Fruit fly (Drosophila melanogaster): Measurements from ENCODE around the gene CG9123.

The CG9123 gene

DNA sequence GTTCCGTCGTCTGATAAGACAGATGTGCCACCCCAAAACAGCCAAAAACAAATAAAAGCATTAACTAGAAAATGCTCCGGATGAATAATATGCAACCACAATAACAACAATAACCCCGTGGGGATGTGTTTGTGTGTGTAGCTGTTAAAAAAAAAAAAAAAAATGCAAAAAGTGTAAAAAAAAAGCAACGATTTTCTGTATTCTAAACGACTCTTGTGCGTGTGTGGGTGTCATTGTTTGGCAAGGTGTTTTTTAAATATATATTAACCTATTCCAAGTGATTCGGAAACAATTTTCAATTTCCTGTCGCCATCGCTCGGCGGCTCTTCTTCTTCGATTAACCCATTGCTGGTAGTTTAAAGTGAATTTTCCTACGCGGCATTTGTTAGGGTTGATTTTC lies 21.4 kb downstream of the CG9123 start (continued):
- TF ChIP-seq dac (GFP tag; optimal IDR thresholded peaks at IDR 0.05): no peak
- TF ChIP-seq CG10631 (GFP tag; optimal IDR thresholded peaks at IDR 0.05): no peak
- no peak for TF ChIP-seq achi (GFP tag; optimal IDR thresholded peaks at IDR 0.05)
- peak; percentile 70 for TF ChIP-seq vri (GFP tag; optimal IDR thresholded peaks at IDR 0.05)
- TF ChIP-seq Ets21C (GFP tag; optimal IDR thresholded peaks at IDR 0.05): no peak
- TF ChIP-seq CG8119 (GFP tag; IDR thresholded peaks at IDR 0.05): peak; percentile 77
- TF ChIP-seq fd85E (GFP tag; optimal IDR thresholded peaks at IDR 0.05): no peak
- TF ChIP-seq Met (GFP tag; optimal IDR thresholded peaks at IDR 0.05): peak; percentile 13
- TF ChIP-seq fkh (GFP tag; optimal IDR thresholded peaks at IDR 0.05): no peak
- peak; percentile 34 for TF ChIP-seq Eip93F (GFP tag; optimal IDR thresholded peaks at IDR 0.05)
- no peak for TF ChIP-seq CG8319 (GFP tag; optimal IDR thresholded peaks at IDR 0.05)
- TF ChIP-seq Smox (GFP tag; optimal IDR thresholded peaks at IDR 0.05): no peak
- peak; percentile 24 for TF ChIP-seq CG10669 (GFP tag; optimal IDR thresholded peaks at IDR 0.05)
- TF ChIP-seq Blimp-1 (GFP tag; optimal IDR thresholded peaks at IDR 0.05): no peak
- peak; percentile 47 for TF ChIP-seq CG8632 (GFP tag; optimal IDR thresholded peaks at IDR 0.05)
- peak; percentile 32 for TF ChIP-seq OdsH (GFP tag; optimal IDR thresholded peaks at IDR 0.05)
- peak; percentile 44 for TF ChIP-seq spab (GFP tag; optimal IDR thresholded peaks at IDR 0.05)
- TF ChIP-seq CG6808 (GFP tag; optimal IDR thresholded peaks at IDR 0.05): peak; percentile 76
- peak; percentile 9 for TF ChIP-seq CG3919 (GFP tag; optimal IDR thresholded peaks at IDR 0.05)
- TF ChIP-seq CG11902 (GFP tag; optimal IDR thresholded peaks at IDR 0.05): no peak
- TF ChIP-seq CG16779 (tag; optimal IDR thresholded peaks at IDR 0.05): peak; percentile 45
- no peak for TF ChIP-seq CG4318 (GFP tag; optimal IDR thresholded peaks at IDR 0.05)
- TF ChIP-seq CG34406 (GFP tag; optimal IDR thresholded peaks at IDR 0.05): peak; percentile 48
- no peak for TF ChIP-seq Sox15 (GFP tag; optimal IDR thresholded peaks at IDR 0.05)

DNA sequence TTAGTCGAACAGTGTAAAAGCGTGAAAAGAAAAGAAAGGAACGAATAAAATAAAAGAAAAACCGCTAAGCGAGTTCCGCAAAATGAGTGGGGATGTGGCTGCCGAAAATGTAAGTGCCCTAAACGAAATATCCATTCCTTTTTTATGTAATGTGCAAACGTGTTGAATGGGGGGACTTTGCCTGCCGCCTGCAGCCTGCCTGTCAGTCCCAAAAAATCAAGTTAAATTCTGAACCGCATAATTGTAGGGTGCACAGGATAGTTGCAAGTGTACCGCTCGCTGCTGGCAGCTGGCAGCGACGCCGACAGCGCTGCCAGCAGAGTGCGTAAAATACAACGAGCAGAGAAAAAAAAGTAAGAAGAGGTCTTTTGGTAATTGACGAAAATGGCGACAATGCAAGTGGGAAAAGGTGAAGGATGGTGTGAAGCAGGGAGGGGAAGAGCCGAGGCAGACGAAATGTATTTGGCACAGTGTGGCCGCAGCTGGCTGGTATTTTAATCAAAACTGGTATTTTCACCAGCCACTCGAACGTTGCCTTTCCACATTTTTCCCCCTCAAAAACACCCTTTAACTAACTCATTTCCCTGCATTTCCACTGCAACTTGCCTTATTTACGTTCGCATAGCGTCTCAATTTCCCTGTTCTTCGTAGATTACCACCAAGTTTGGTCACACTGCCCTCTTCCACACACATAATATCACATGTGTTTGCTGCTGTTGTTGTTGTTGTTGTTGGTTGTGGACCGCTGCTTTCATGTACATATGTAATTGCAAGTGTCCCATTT lies 22.0 kb downstream of the CG9123 start:
- TF ChIP-seq CG16779 (tag; optimal IDR thresholded peaks at IDR 0.05) (no peak), svp (GFP tag) (peak; percentile 75), CG6163 (GFP tag; IDR thresholded peaks at IDR 0.05) (peak; percentile 21; the same call in 1 of the 3 replicates), vri (GFP tag; optimal IDR thresholded peaks at IDR 0.05) (no peak), eg (GFP tag; IDR thresholded peaks at IDR 0.05) (peak; percentile 24; the same call in 1 of the 3 replicates), Eip78C (GFP tag) (peak; percentile 61), CG8119 (GFP tag; IDR thresholded peaks at IDR 0.05) (0 out of 3 replicates have a peak, but pooled peaks have one; percentile 37)

DNA sequence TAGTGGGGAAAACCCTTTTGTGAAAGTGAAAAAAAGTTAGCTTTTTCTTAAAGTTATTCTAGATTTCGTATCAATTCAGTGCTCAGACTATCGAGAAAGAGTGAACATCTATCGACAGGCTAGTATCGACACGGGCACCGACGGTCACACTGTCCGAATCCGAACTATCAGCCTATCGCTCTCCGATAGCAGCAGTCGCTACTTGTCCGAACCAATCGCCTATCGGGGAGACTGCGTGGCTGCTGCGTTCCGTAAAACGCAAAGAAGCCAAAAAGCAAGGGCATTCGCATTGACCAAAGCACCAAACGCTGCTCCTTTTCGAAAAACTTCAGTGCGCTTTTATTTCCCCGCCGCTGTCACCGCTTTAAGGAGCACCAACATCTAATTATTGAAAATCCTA lies 22.6 kb downstream of the CG9123 start, which contains the start of gene Top1:
Gene Top1 (plus strand): TSS at position 190 of the 400 bp plus-strand sequence.
- TF ChIP-seq ss (GFP tag; optimal IDR thresholded peaks at IDR 0.05) (peak in 1 of 2 experiments; percentile 12), CG6163 (GFP tag; IDR thresholded peaks at IDR 0.05) (peak; percentile 36; the same call in 1 of the 3 replicates), CG6276 (GFP tag; optimal IDR thresholded peaks at IDR 0.05) (peak; percentile 13), CG3032 (tag; optimal IDR thresholded peaks at IDR 0.05) (peak; percentile 22), CG1621 (tag; optimal IDR thresholded peaks at IDR 0.05) (peak; percentile 23), spab (GFP tag; optimal IDR thresholded peaks at IDR 0.05) (no peak), eg (GFP tag; IDR thresholded peaks at IDR 0.05) (peak; percentile 48), dac (GFP tag; optimal IDR thresholded peaks at IDR 0.05) (no peak), fd59A (GFP tag; optimal IDR thresholded peaks at IDR 0.05) (no peak), fd85E (GFP tag; optimal IDR thresholded peaks at IDR 0.05) (no peak), Gug (GFP tag; IDR thresholded peaks at IDR 0.05) (no peak), CG10669 (GFP tag; optimal IDR thresholded peaks at IDR 0.05) (no peak), CG11294 (GFP tag; IDR thresholded peaks at IDR 0.05) (0 out of 2 replicates have a peak, but pooled peaks have one; percentile 10), topi (GFP tag; optimal IDR thresholded peaks at IDR 0.05) (no peak), CG6854 (GFP tag; optimal IDR thresholded peaks at IDR 0.05) (peak; percentile 46), svp (GFP tag) (no peak), Ets96B (tag; optimal IDR thresholded peaks at IDR 0.05) (no peak), CG9139 (GFP tag; optimal IDR thresholded peaks at IDR 0.05) (no peak), Sox102F (GFP tag; optimal IDR thresholded peaks at IDR 0.05) (no peak), CG15336 (GFP tag; IDR thresholded peaks at IDR 0.05) (no peak), Hr39 (GFP tag; optimal IDR thresholded peaks at IDR 0.05) (no peak), Eip75B (GFP tag; optimal IDR thresholded peaks at IDR 0.05) (no peak), CG3919 (GFP tag; optimal IDR thresholded peaks at IDR 0.05) (peak; percentile 1), net (GFP tag; optimal IDR thresholded peaks at IDR 0.05) (no peak), CG6808 (GFP tag; optimal IDR thresholded peaks at IDR 0.05) (no peak), Eip78C (GFP tag) (peak; percentile 61), Hr38 (GFP tag; optimal IDR thresholded peaks at IDR 0.05) (no peak), Lpt (GFP tag; optimal IDR thresholded peaks at IDR 0.05) (no peak), CG8119 (GFP tag; IDR thresholded peaks at IDR 0.05) (no peak), fkh (GFP tag; optimal IDR thresholded peaks at IDR 0.05) (no peak), Smox (GFP tag; optimal IDR thresholded peaks at IDR 0.05) (no peak)

Measured in whole organism, prepupa.